Fruit fly (Drosophila melanogaster) whole organism, adult: ENCODE measurements around the gene CG12204.

ENCODE experiments used
- CG11617 ChIP-seq: fragments of 200-800 bp; sonication (Bioruptor generic); optimal IDR thresholded peaks from 2 replicates; lab custom pipeline; 2017; ENCODE audit warnings: mild to moderate bottlenecking, missing biosample characterization, missing genetic modification reagents, missing genetic modification characterization
- CG12768 ChIP-seq: fragments of 200-800 bp; sonication (Bioruptor generic); optimal IDR thresholded peaks from 2 replicates; lab custom pipeline; 2017; ENCODE audit warnings: missing biosample characterization, missing genetic modification characterization, mild to moderate bottlenecking, moderate library complexity, missing genetic modification reagents
- CG14711 ChIP-seq: fragments of 200-800 bp; sonication (Bioruptor generic); optimal IDR thresholded peaks from 2 replicates; lab custom pipeline; 2018; ENCODE audit warnings: missing biosample characterization, mild to moderate bottlenecking, missing genetic modification characterization, moderate library complexity
- CG1620 ChIP-seq: fragments of 200-800 bp; sonication (Bioruptor generic); optimal IDR thresholded peaks from 2 replicates; lab custom pipeline; 2016; ENCODE audit warnings: missing biosample characterization, missing genetic modification characterization
- CG33017 ChIP-seq: fragments of 200-800 bp; sonication (Bioruptor generic); optimal IDR thresholded peaks from 2 replicates; lab custom pipeline; 2018; ENCODE audit warnings: missing biosample characterization, mild to moderate bottlenecking, missing genetic modification characterization, moderate library complexity
- CG5204 ChIP-seq: fragments of 200-800 bp; sonication (Bioruptor generic); optimal IDR thresholded peaks from 2 replicates; lab custom pipeline; 2016; ENCODE audit warnings: missing biosample characterization, missing genetic modification characterization
- CG7045 ChIP-seq: fragments of 200-800 bp; sonication (Bioruptor generic); optimal IDR thresholded peaks from 2 replicates; lab custom pipeline; 2017; ENCODE audit warnings: missing biosample characterization, mild to moderate bottlenecking, missing genetic modification characterization
- CG7101 ChIP-seq: fragments of 200-800 bp; sonication (Bioruptor generic); optimal IDR thresholded peaks from 2 replicates; lab custom pipeline; 2018; ENCODE audit warnings: missing biosample characterization, mild to moderate bottlenecking, missing genetic modification characterization, moderate library complexity
- Clk ChIP-seq: fragments of 200-800 bp; sonication (Bioruptor generic); optimal IDR thresholded peaks from 2 replicates; lab custom pipeline; 2017; ENCODE audit warnings: missing biosample characterization, missing genetic modification characterization
- Crg-1 ChIP-seq: fragments of 200-800 bp; sonication (Bioruptor generic); optimal IDR thresholded peaks from 2 replicates; lab custom pipeline; 2016; ENCODE audit warnings: missing biosample characterization, missing genetic modification characterization
- Hr96 ChIP-seq: fragments of 200-800 bp; sonication (Bioruptor generic); optimal IDR thresholded peaks from 2 replicates; lab custom pipeline; 2016; ENCODE audit warnings: missing biosample characterization, missing genetic modification characterization
- Mnt ChIP-seq: fragments of 200-800 bp; sonication (Bioruptor generic); optimal IDR thresholded peaks from 2 replicates; lab custom pipeline; 2016; ENCODE audit warnings: missing biosample characterization, mild to moderate bottlenecking, missing genetic modification characterization
- bab1 ChIP-seq: fragments of 200-800 bp; sonication (Bioruptor generic); optimal IDR thresholded peaks from 3 replicates; lab custom pipeline; 2019; ENCODE audit warnings: missing biosample characterization, mild to moderate bottlenecking, missing genetic modification characterization, moderate library complexity
- cic ChIP-seq: fragments of 200-800 bp; sonication (Bioruptor generic); optimal IDR thresholded peaks from 2 replicates; lab custom pipeline; 2017; ENCODE audit warnings: missing biosample characterization, mild to moderate bottlenecking, missing genetic modification characterization, moderate library complexity
- cnc ChIP-seq, 2 experiments: fragments of >200 bp; optimal IDR thresholded peaks; 2 replicates each; lab custom pipeline; 2017
- kay ChIP-seq: fragments of 200-800 bp; sonication (Bioruptor generic); peaks from one replicate; lab custom pipeline; 2016; ENCODE audit warnings: missing biosample characterization, missing genetic modification characterization, borderline replicate concordance
- ovo ChIP-seq: fragments of 200-800 bp; sonication (Bioruptor generic); optimal IDR thresholded peaks from 2 replicates; lab custom pipeline; 2016; ENCODE audit warnings: missing biosample characterization, missing genetic modification characterization
- pad ChIP-seq: fragments of 200-800 bp; sonication (Bioruptor generic); optimal IDR thresholded peaks from 3 replicates; lab custom pipeline; 2017; ENCODE audit warnings: missing biosample characterization, missing genetic modification characterization, mild to moderate bottlenecking, moderate library complexity, missing genetic modification reagents
- tj ChIP-seq: fragments of 200-800 bp; sonication (Bioruptor generic); optimal IDR thresholded peaks from 3 replicates; lab custom pipeline; 2017; ENCODE audit warnings: missing biosample characterization, mild to moderate bottlenecking, missing genetic modification characterization, moderate library complexity
- toe ChIP-seq: fragments of 200-800 bp; sonication (Bioruptor generic); optimal IDR thresholded peaks from 2 replicates; lab custom pipeline; 2016; ENCODE audit warnings: missing biosample characterization, missing genetic modification characterization

CG12204 gene

dm6 chrX:19494285-19494684, at the start of gene CG12204:
Gene CG12204 (minus strand): TSS chrX:19494401.
- TF ChIP-seq Hr96 (no peak), CG12768 (GFP tag; lab: Kevin White, UChicago) (peak; percentile 20), CG5204 (GFP tag; lab: Kevin White, UChicago) (no peak), Clk (GFP tag; lab: Kevin White, UChicago) (no peak), kay (GFP tag; lab: Kevin White, UChicago) (no peak), ovo (no peak), pad (GFP tag; lab: Kevin White, UChicago) (peak; percentile 61), toe (GFP tag; lab: Kevin White, UChicago) (no peak), CG11617 (GFP tag; lab: Kevin White, UChicago) (peak; percentile 29), Mnt (GFP tag; lab: Kevin White, UChicago) (peak; percentile 59), CG33017 (tag; lab: Kevin White, UChicago) (no peak), cic (GFP tag; lab: Kevin White, UChicago) (no peak), CG1620 (GFP tag; lab: Kevin White, UChicago) (peak; percentile 47), CG14711 (tag; lab: Kevin White, UChicago) (peak; percentile 16), cnc (optimal IDR thresholded peaks at IDR 0.05; lab: Kevin White, UChicago) (no peak), CG7101 (tag; lab: Kevin White, UChicago) (peak; percentile 33), tj (GFP tag; lab: Kevin White, UChicago) (no peak), CG7045 (GFP tag; lab: Kevin White, UChicago) (no peak), Crg-1 (peak; percentile 6), bab1 (GFP tag; lab: Kevin White, UChicago) (no peak)

- no peak for TF ChIP-seq CG7045 (GFP tag; lab: Kevin White, UChicago)
- no peak for TF ChIP-seq CG5204 (GFP tag; lab: Kevin White, UChicago)
- no peak for TF ChIP-seq CG1620 (GFP tag; lab: Kevin White, UChicago)
- no peak for TF ChIP-seq CG7101 (tag; lab: Kevin White, UChicago)
- TF ChIP-seq Hr96: no peak
- TF ChIP-seq Mnt (GFP tag; lab: Kevin White, UChicago): no peak
- TF ChIP-seq Crg-1: no peak
- no peak for TF ChIP-seq cic (GFP tag; lab: Kevin White, UChicago)
- no peak for TF ChIP-seq CG14711 (tag; lab: Kevin White, UChicago)
- no peak for TF ChIP-seq cnc (optimal IDR thresholded peaks at IDR 0.05; lab: Kevin White, UChicago)
- TF ChIP-seq CG33017 (tag; lab: Kevin White, UChicago): no peak
- no peak for TF ChIP-seq CG12768 (GFP tag; lab: Kevin White, UChicago)
- no peak for TF ChIP-seq bab1 (GFP tag; lab: Kevin White, UChicago)
These were observed 41.2 kb upstream of the CG12204 start for dm6 chrX:19535394-19535793.

- TF ChIP-seq tj (GFP tag; lab: Kevin White, UChicago) (no peak), pad (GFP tag; lab: Kevin White, UChicago) (no peak), Hr96 (no peak)
These were observed 37.4 kb upstream of the CG12204 start, which contains the start of gene CG12231 for dm6 chrX:19531642-19532041. Gene CG12231 (minus strand): TSS chrX:19531742.

dm6 chrX:19522597-19522996, 28.4 kb upstream of the CG12204 start:
- TF ChIP-seq CG14711 (tag; lab: Kevin White, UChicago) (no peak), Mnt (GFP tag; lab: Kevin White, UChicago) (peak; percentile 36)

- no peak for TF ChIP-seq Clk (GFP tag; lab: Kevin White, UChicago)
- peak; percentile 52 for TF ChIP-seq Hr96
- no peak for TF ChIP-seq CG5204 (GFP tag; lab: Kevin White, UChicago)
- TF ChIP-seq pad (GFP tag; lab: Kevin White, UChicago): peak; percentile 24
- peak; percentile 9 for TF ChIP-seq tj (GFP tag; lab: Kevin White, UChicago)
- TF ChIP-seq CG11617 (GFP tag; lab: Kevin White, UChicago): peak; percentile 6
- peak; percentile 18 for TF ChIP-seq bab1 (GFP tag; lab: Kevin White, UChicago)
- TF ChIP-seq Crg-1: no peak
- TF ChIP-seq toe (GFP tag; lab: Kevin White, UChicago): peak; percentile 73
- TF ChIP-seq Mnt (GFP tag; lab: Kevin White, UChicago): peak; percentile 18
These were observed 27.7 kb upstream of the CG12204 start, which contains the start of the genes Idh3a and CoRest for dm6 chrX:19521753-19522383. Gene Idh3a (minus strand): TSS chrX:19521810. Gene CoRest (plus strand): TSS chrX:19521929.

DNA sequence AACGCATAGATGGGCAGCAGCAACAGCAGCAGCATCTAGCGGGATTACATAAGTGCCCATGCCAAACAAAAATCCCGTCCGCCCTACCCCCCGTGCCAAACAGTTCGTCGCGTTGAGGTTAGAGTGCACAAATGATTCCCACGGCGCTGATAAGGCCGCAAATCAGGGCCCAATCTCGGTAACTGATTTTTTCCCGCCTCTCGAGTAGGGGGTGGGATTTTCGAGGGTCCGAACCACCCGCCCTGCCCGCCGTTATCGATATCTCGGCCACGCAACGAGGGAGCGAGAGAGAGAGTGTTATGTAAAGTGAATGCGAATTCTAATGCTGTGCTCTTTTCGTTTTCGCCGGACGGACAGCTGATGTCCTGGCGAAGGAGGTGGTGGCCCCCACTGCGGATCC, 26.7 kb upstream of the CG12204 start:
- TF ChIP-seq Crg-1 (peak; percentile 3), pad (GFP tag; lab: Kevin White, UChicago) (no peak), Hr96 (no peak), tj (GFP tag; lab: Kevin White, UChicago) (no peak), cic (GFP tag; lab: Kevin White, UChicago) (peak; percentile 16), bab1 (GFP tag; lab: Kevin White, UChicago) (no peak), CG7101 (tag; lab: Kevin White, UChicago) (no peak), cnc (optimal IDR thresholded peaks at IDR 0.05; lab: Kevin White, UChicago) (no peak), CG5204 (GFP tag; lab: Kevin White, UChicago) (no peak), Mnt (GFP tag; lab: Kevin White, UChicago) (peak; percentile 39), CG14711 (tag; lab: Kevin White, UChicago) (no peak), CG1620 (GFP tag; lab: Kevin White, UChicago) (no peak), CG7045 (GFP tag; lab: Kevin White, UChicago) (no peak), CG33017 (tag; lab: Kevin White, UChicago) (no peak), ovo (no peak), CG11617 (GFP tag; lab: Kevin White, UChicago) (no peak), kay (GFP tag; lab: Kevin White, UChicago) (no peak), CG12768 (GFP tag; lab: Kevin White, UChicago) (no peak)
